Fruit fly (Drosophila melanogaster) whole organism, prepupa: ENCODE results near the gene Nlp.

Experiments
- CG10631 ChIP-seq: fragments of 200-800 bp; sonication (Bioruptor generic); optimal IDR thresholded peaks from 2 replicates; lab custom pipeline; 2016; ENCODE audit warnings: missing biosample characterization, missing genetic modification characterization
- Ets21C ChIP-seq: fragments of 200-800 bp; sonication (Bioruptor generic); optimal IDR thresholded peaks from 3 replicates; lab custom pipeline; 2016; ENCODE audit warnings: missing biosample characterization, missing genetic modification characterization

- TF ChIP-seq Ets21C (GFP tag; lab: Kevin White, UChicago), result no peak
- TF ChIP-seq CG10631 (GFP tag; lab: Kevin White, UChicago), result no peak
These were observed 4.3 kb upstream of the Nlp start, which contains the start of gene Tace for dm6 chr3R:30000286-30000685.
